Worm (Caenorhabditis elegans) whole organism, L2 larva: Measurements from ENCODE around the gene ugt-47.

Source experiments
- aly-2 ChIP-seq: fragments of 150-350 bp; optimal IDR thresholded peaks from 2 replicates; lab custom pipeline; 2014; ENCODE audit warnings: missing biosample characterization, missing genetic modification characterization
- egl-27 ChIP-seq: sonication (generic microtip); optimal IDR thresholded peaks from 3 replicates; lab custom pipeline; 2017; ENCODE audit warnings: missing biosample characterization, missing genetic modification reagents, missing genetic modification characterization
- elt-1 ChIP-seq: fragments of 150-350 bp; optimal IDR thresholded peaks from 2 replicates; lab custom pipeline; 2014; ENCODE audit warnings: missing biosample characterization, missing genetic modification characterization
- lin-39 ChIP-seq: fragments of 150-350 bp; optimal IDR thresholded peaks from 2 replicates; lab custom pipeline; 2014; ENCODE audit warnings: missing biosample characterization, missing genetic modification reagents, missing genetic modification characterization
- mab-5 ChIP-seq: fragments of 150-350 bp; optimal IDR thresholded peaks from 2 replicates; lab custom pipeline; 2014; ENCODE audit warnings: missing biosample characterization, missing genetic modification characterization
- nhr-10 ChIP-seq: sonication (generic microtip); optimal IDR thresholded peaks from 2 replicates; lab custom pipeline; 2017; ENCODE audit warnings: missing biosample characterization, missing genetic modification characterization
- nhr-11 ChIP-seq: fragments of 150-350 bp; optimal IDR thresholded peaks from 2 replicates; lab custom pipeline; 2014; ENCODE audit warnings: missing biosample characterization, missing genetic modification characterization
- nhr-21 ChIP-seq: fragments of 150-350 bp; optimal IDR thresholded peaks from 2 replicates; lab custom pipeline; 2014; ENCODE audit warnings: missing biosample characterization, missing genetic modification characterization
- peb-1 ChIP-seq: fragments of 150-350 bp; optimal IDR thresholded peaks from 2 replicates; lab custom pipeline; 2014; ENCODE audit warnings: missing biosample characterization, missing genetic modification characterization
- snpc-4 ChIP-seq: fragments of 150-350 bp; optimal IDR thresholded peaks from 2 replicates; lab custom pipeline; 2014; ENCODE audit warnings: missing biosample characterization, missing genetic modification characterization
- unc-39 ChIP-seq: fragments of 150-350 bp; optimal IDR thresholded peaks from 2 replicates; lab custom pipeline; 2014; ENCODE audit warnings: missing biosample characterization, missing genetic modification characterization
- zag-1 ChIP-seq: fragments of 150-350 bp; optimal IDR thresholded peaks from 2 replicates; lab custom pipeline; 2014; ENCODE audit warnings: missing biosample characterization, missing genetic modification characterization
- ztf-11 ChIP-seq: sonication (generic microtip); optimal IDR thresholded peaks from 2 replicates; lab custom pipeline; 2017; ENCODE audit warnings: missing biosample characterization, missing genetic modification characterization
- ztf-4 ChIP-seq: fragments of 150-350 bp; optimal IDR thresholded peaks from 2 replicates; lab custom pipeline; 2014; ENCODE audit warnings: missing biosample characterization, missing genetic modification characterization

DNA sequence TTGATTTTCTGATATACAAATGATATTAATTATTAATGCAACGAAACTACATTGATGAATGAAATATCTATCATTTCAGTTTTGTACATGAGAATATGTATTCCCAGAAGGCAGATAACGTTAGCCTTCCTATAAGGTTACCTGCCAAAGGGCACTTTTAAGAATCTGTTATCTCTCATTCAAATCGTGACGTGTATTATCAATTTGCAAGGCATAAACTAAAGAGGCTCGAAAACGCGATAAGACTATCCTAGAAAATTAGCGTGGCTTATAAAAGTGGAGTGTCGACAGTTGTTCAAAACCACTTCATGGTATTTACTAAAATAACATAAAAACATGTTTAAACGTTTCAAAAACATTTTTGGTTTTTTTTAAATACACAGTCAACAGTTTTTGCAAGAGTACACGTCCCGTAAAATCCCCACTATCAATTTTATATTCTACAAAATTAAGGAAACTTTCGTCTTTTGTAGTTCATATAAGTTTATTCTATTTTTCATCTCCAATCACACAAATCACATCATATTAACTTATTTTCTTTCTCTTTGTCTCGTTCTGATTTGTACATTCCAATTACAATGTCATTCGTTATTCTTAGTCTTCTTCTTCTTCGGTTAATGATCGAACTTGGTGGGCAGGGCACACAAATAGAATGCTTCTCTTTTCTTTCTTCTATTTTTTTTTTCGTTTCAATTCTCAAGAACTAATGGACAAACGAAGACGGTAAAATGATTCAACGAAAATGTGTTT lies 26.6 kb upstream of the ugt-47 start, which contains the start of gene C08B6.10:
- no peak for TF ChIP-seq nhr-10 (tag; lab: Kevin White, UChicago)
- no peak for TF ChIP-seq egl-27 (tag; lab: Kevin White, UChicago)
- TF ChIP-seq nhr-11: no peak
- TF ChIP-seq lin-39 (tag; lab: Kevin White, UChicago): no peak
- no peak for TF ChIP-seq elt-1
- TF ChIP-seq unc-39: no peak
- TF ChIP-seq ztf-4 (tag; lab: Kevin White, UChicago): no peak
- TF ChIP-seq zag-1 (tag; lab: Kevin White, UChicago): no peak
- TF ChIP-seq mab-5 (tag; lab: Kevin White, UChicago): no peak
- TF ChIP-seq peb-1 (tag; lab: Kevin White, UChicago): no peak
- no peak for TF ChIP-seq ztf-11 (tag; lab: Kevin White, UChicago)
- no peak for TF ChIP-seq aly-2 (tag; lab: Kevin White, UChicago)
- no peak for TF ChIP-seq snpc-4 (tag; lab: Kevin White, UChicago)
- TF ChIP-seq nhr-21 (tag; lab: Kevin White, UChicago): no peak
